Worm (Caenorhabditis elegans) whole organism, L4/young adult: ENCODE data around the gene R10H10.4.

Source experiments
- W03F9.2 ChIP-seq: fragments of 150-350 bp; optimal IDR thresholded peaks from 2 replicates; lab custom pipeline; 2014; ENCODE audit warnings: missing biosample characterization, missing genetic modification characterization
- dao-5 ChIP-seq: sonication (generic microtip); optimal IDR thresholded peaks from 2 replicates; lab custom pipeline; 2016; ENCODE audit warnings: missing genotype, missing genetic modification characterization, moderate library complexity, missing compliant biosample characterization
- him-1 ChIP-seq: sonication (generic microtip); optimal IDR thresholded peaks from 2 replicates; lab custom pipeline; 2016; ENCODE audit warnings: missing genotype, missing genetic modification reagents, missing genetic modification characterization, missing compliant biosample characterization

Gene R10H10.4

DNA sequence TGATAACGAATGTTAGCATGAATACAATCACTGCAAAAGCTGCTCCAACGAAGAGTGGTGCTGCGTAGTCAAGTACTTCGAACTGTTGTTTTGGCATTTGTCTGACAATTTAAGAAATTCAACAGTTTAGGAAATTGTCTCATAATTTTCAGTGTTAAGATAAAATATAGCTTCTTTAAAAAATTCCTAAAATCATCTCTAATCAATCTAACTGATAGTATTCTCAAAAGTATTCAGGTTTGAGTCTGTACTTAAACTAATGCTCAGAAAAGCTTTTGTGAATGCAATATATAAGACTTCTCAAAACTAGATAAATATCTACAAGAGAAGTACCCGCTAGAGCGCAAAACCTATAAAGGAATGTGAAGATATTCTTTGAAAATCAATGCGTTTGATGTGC lies at the start of gene R10H10.4:
Gene R10H10.4 (minus strand): TSS at position 101 of the 400 bp plus-strand sequence.
- TF ChIP-seq dao-5 (no peak), W03F9.2 (tag; lab: Kevin White, UChicago) (no peak), him-1 (no peak)

- TF ChIP-seq him-1 (no peak), dao-5 (no peak), W03F9.2 (tag; lab: Kevin White, UChicago) (no peak)
Observed at ce11 chrIV:10443510-10443909, 48.8 kb upstream of the R10H10.4 start, which contains the start of gene F13B12.7. TSS of gene F13B12.7 (plus strand) at chrIV:10443810.

DNA sequence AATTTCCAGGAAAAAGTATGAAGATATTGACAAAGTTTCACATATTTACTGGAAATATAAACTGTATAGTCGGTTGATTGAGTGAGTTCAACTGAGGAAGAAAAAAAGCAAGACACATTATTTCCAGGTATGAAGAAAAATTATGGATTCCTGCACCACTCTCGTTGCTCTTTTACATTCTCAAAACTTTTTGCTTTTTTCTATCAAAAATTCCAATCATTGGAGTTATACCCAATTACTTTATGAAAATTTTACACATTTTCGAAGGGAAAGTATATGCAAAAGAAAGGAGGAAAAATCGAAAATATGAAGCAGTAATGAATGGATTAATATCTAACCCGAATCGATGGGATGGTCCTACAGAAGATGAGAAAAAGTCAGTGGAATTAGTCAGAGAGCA lies 48.1 kb upstream of the R10H10.4 start:
- TF ChIP-seq him-1 = no peak
- TF ChIP-seq W03F9.2 (tag; lab: Kevin White, UChicago) = no peak
- TF ChIP-seq dao-5 = no peak

ce11 chrIV:10438901-10439300 lies 44.1 kb upstream of the R10H10.4 start, which contains the start of gene F13B12.3:
TSS of gene F13B12.3 (plus strand) at chrIV:10439123.
- no peak for TF ChIP-seq dao-5
- no peak for TF ChIP-seq him-1
- no peak for TF ChIP-seq W03F9.2 (tag; lab: Kevin White, UChicago)

- no peak for TF ChIP-seq W03F9.2 (tag; lab: Kevin White, UChicago)
Observed at ce11 chrIV:10437114-10437513, 42.4 kb upstream of the R10H10.4 start.

- TF ChIP-seq him-1 = no peak
- TF ChIP-seq dao-5 = no peak
Observed at ce11 chrIV:10436401-10436800, 41.6 kb upstream of the R10H10.4 start, which contains the start of gene ins-1. TSS of gene ins-1 (plus strand) at chrIV:10436701.

ce11 chrIV:10430507-10430906 lies 35.7 kb upstream of the R10H10.4 start:
- no peak for TF ChIP-seq W03F9.2 (tag; lab: Kevin White, UChicago)
- no peak for TF ChIP-seq him-1
- no peak for TF ChIP-seq dao-5

ce11 chrIV:10429129-10429528 lies 34.4 kb upstream of the R10H10.4 start, which contains the start of gene F13B12.2:
TSS of gene F13B12.2 (minus strand) at chrIV:10429130.
- TF ChIP-seq dao-5 = no peak
- TF ChIP-seq him-1 = no peak
- no peak for TF ChIP-seq W03F9.2 (tag; lab: Kevin White, UChicago)

DNA sequence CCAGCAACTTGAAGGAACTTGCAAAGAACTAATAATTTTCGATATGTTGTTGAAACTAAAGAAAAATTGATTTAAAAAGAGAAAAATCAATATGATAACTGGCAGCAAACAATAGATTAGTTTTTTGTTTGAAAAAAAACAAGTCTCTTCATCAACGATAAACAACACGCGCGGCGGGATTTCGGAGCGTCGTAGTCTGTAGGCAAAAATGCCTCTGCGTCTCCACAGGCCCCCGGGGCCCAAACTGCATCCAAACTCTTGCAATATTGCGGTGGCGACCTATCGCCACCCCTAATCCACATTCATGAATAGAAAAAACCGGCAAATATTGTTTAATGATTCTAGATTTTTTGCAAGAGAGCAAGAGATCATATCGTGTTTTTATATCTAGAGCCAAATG lies 30.4 kb upstream of the R10H10.4 start:
- TF ChIP-seq W03F9.2 (tag; lab: Kevin White, UChicago) = no peak
- TF ChIP-seq dao-5 = no peak
- TF ChIP-seq him-1 = no peak

- no peak for TF ChIP-seq dao-5
- no peak for TF ChIP-seq him-1
- TF ChIP-seq W03F9.2 (tag; lab: Kevin White, UChicago) = no peak
Observed at ce11 chrIV:10424535-10424934, 29.8 kb upstream of the R10H10.4 start, which contains the start of gene F13B12.1. TSS of gene F13B12.1 (minus strand) at chrIV:10424635.

DNA sequence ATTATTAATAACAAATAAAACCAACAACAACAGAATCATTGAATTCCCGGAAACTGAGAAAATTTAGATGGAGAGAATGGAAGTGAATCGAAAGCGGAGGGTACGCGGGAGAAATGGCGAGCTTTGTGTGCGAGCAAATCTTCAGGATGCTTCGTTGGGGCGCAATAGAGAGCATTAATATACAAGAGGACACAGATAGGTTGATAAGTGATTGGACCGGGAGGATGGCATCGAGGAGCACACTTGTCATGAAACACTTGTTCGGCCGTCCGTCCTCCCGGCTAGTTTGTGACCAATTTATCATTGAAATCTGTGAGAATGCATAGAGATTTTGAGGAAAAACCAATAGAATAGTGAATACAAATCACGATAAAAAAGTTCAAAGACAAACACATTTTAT lies 27.5 kb upstream of the R10H10.4 start:
- TF ChIP-seq dao-5 (no peak), him-1 (no peak), W03F9.2 (tag; lab: Kevin White, UChicago) (no peak)

DNA sequence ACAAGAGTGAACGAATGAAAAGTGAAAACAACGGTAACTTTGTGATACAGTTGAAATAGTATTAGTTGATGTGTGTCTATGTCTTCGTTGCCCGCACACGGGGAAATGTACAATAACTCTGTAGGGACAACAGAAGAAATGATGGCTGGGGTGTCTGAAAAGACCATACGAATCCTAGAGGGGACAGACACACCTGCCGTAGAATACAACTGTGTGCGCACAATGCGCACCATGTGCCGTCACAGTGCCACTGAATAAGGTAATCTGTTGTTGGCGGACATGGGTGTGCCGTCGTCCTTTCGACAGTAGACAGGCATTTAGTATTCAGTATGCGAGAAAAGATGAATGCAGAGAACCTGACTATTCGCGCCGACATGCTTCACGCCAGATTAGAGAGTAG lies 26.5 kb upstream of the R10H10.4 start:
- TF ChIP-seq W03F9.2 (tag; lab: Kevin White, UChicago) (no peak), dao-5 (no peak), him-1 (no peak)

DNA sequence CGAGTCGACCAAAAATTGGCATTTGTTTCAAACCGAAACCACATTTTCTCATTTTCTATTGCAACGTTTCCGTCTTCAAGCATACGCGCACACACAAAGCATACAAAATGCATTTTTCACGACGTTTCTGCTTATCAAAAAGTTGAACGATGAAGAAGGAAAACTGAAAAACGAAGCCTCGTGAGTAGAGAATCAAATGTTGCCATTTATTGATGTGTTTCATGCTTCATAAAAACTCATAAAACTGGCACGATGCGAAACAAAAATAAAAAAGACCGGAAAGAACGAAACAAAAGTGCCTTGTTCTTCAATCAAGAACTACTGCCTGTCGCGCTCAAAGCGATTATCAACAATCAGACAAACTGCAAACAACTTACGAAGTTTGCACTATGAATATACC lies 25.7 kb upstream of the R10H10.4 start:
- TF ChIP-seq W03F9.2 (tag; lab: Kevin White, UChicago) = no peak
- TF ChIP-seq him-1 = no peak
- TF ChIP-seq dao-5 = no peak

- TF ChIP-seq dao-5 = no peak
- TF ChIP-seq him-1 = no peak
- no peak for TF ChIP-seq W03F9.2 (tag; lab: Kevin White, UChicago)
Observed at ce11 chrIV:10419896-10420295, 25.1 kb upstream of the R10H10.4 start.

- TF ChIP-seq him-1 = no peak
- TF ChIP-seq dao-5 = no peak
- no peak for TF ChIP-seq W03F9.2 (tag; lab: Kevin White, UChicago)
Observed at ce11 chrIV:10417781-10418180, 23.0 kb upstream of the R10H10.4 start, which contains the start of gene F13B12.6. TSS of gene F13B12.6 (minus strand) at chrIV:10417881.

- no peak for TF ChIP-seq dao-5
- no peak for TF ChIP-seq him-1
- TF ChIP-seq W03F9.2 (tag; lab: Kevin White, UChicago) = no peak
Observed at ce11 chrIV:10413828-10414227, 19.1 kb upstream of the R10H10.4 start, which contains the start of gene R10H10.7. TSS of gene R10H10.7 (minus strand) at chrIV:10413928.
